Worm (Caenorhabditis elegans) whole organism, young adult: Measurements from ENCODE around the gene Y111B2A.1.

Experiments used
- B0035.1 ChIP-seq: sonication (generic microtip); optimal IDR thresholded peaks from 2 replicates; lab custom pipeline; 2016; ENCODE audit warnings: missing genetic modification characterization, mild to moderate bottlenecking, missing compliant biosample characterization, missing genotype, missing genetic modification reagents
- D2030.7 ChIP-seq: fragments of 200-800 bp; sonication (Bioruptor generic); IDR thresholded peaks from 2 replicates; pipeline ENCODE4 v1.3.6; 2022; ENCODE audit warnings: missing genetic modification reagents, missing genetic modification characterization, missing compliant biosample characterization
- F10E7.11 ChIP-seq: sonication (generic microtip); optimal IDR thresholded peaks from 2 replicates; lab custom pipeline; 2017; ENCODE audit warnings: mild to moderate bottlenecking, missing genetic modification characterization, moderate library complexity, missing compliant biosample characterization
- F39B2.1 ChIP-seq: fragments of 200-800 bp; sonication (Bioruptor generic); IDR thresholded peaks from 2 replicates; pipeline ENCODE4 v1.3.6; 2022; ENCODE audit warnings: missing genetic modification reagents, missing genetic modification characterization, missing compliant biosample characterization
- F49E8.2 ChIP-seq: sonication (generic microtip); optimal IDR thresholded peaks from 3 replicates; lab custom pipeline; 2017; ENCODE audit warnings: missing genetic modification characterization, mild to moderate bottlenecking, missing compliant biosample characterization, antibody characterized with exemption, moderate library complexity; ENCODE audit not compliant: insufficient read depth
- F57C9.4 ChIP-seq: sonication (generic microtip); optimal IDR thresholded peaks from 2 replicates; lab custom pipeline; 2017; ENCODE audit warnings: mild to moderate bottlenecking, missing genetic modification characterization, missing compliant biosample characterization
- K12H6.12 ChIP-seq: fragments of 200-800 bp; sonication (Bioruptor generic); optimal IDR thresholded peaks from 2 replicates; lab custom pipeline; 2018; ENCODE audit warnings: mild to moderate bottlenecking, missing genetic modification characterization, missing compliant biosample characterization
- Y53F4B.3 ChIP-seq: fragments of 200-800 bp; sonication (Bioruptor generic); IDR thresholded peaks from 2 replicates; pipeline ENCODE4 v1.3.6; 2022; ENCODE audit warnings: missing genetic modification reagents, missing genetic modification characterization, missing compliant biosample characterization
- Y56A3A.18 ChIP-seq: fragments of 200-800 bp; sonication (Bioruptor generic); IDR thresholded peaks from 2 replicates; pipeline ENCODE4 v1.3.6; 2022; ENCODE audit warnings: missing genetic modification reagents, missing genetic modification characterization, missing compliant biosample characterization
- Y79H2A.3 ChIP-seq: fragments of 200-800 bp; sonication (Bioruptor generic); conservative IDR thresholded peaks from 2 replicates; pipeline ENCODE4 v1.3.6; 2022; ENCODE audit warnings: missing genetic modification reagents, missing genetic modification characterization, missing compliant biosample characterization
- ZK185.1 ChIP-seq: sonication (generic microtip); optimal IDR thresholded peaks from 2 replicates; lab custom pipeline; 2016; ENCODE audit warnings: mild to moderate bottlenecking, missing genetic modification characterization, missing compliant biosample characterization; ENCODE audit not compliant: poor library complexity, severe bottlenecking
- aptf-2 ChIP-seq: fragments of 200-800 bp; sonication (Bioruptor generic); conservative IDR thresholded peaks from 2 replicates; pipeline ENCODE4 v1.3.6; 2022; ENCODE audit warnings: missing genetic modification reagents, missing genetic modification characterization, missing compliant biosample characterization
- athp-1 ChIP-seq: sonication (generic microtip); optimal IDR thresholded peaks from 2 replicates; lab custom pipeline; 2017; ENCODE audit warnings: mild to moderate bottlenecking, missing genetic modification characterization, missing compliant biosample characterization
- attf-3 ChIP-seq: fragments of 200-800 bp; sonication (Bioruptor generic); conservative IDR thresholded peaks from 2 replicates; pipeline ENCODE4 v1.3.6; 2022; ENCODE audit warnings: missing genetic modification reagents, missing genetic modification characterization, missing compliant biosample characterization
- bed-1 ChIP-seq: fragments of 200-800 bp; sonication (Bioruptor generic); IDR thresholded peaks from 2 replicates; pipeline ENCODE4 v1.3.6; 2022; ENCODE audit warnings: missing genetic modification reagents, missing genetic modification characterization, missing compliant biosample characterization
- bed-2 ChIP-seq: fragments of 200-800 bp; sonication (Bioruptor generic); IDR thresholded peaks from 2 replicates; pipeline ENCODE4 v1.3.6; 2022; ENCODE audit warnings: missing genetic modification reagents, missing genetic modification characterization, missing compliant biosample characterization
- cebp-1 ChIP-seq, 2 experiments: fragments of 200-800 bp in 1 of 2; sonication (Bioruptor generic) in 1 of 2; sonication (generic microtip) in 1 of 2; IDR thresholded peaks in 1 of 2; optimal IDR thresholded peaks in 1 of 2; 2 replicates each; pipeline versions ENCODE4 v1.3.6 to Lab custom; 2017 to 2022; ENCODE audit warnings: missing compliant biosample characterization in 2 of 2, missing genetic modification characterization in 2 of 2, mild to moderate bottlenecking in 1 of 2, missing genetic modification reagents in 1 of 2, moderate library complexity in 1 of 2
- cebp-2 ChIP-seq: fragments of 200-800 bp; sonication (Bioruptor generic); IDR thresholded peaks from 2 replicates; pipeline ENCODE4 v1.3.6; 2022; ENCODE audit warnings: missing genetic modification characterization, missing compliant biosample characterization
- ceh-100 ChIP-seq: fragments of 200-800 bp; sonication (Bioruptor generic); IDR thresholded peaks from 2 replicates; pipeline ENCODE4 v1.3.6; 2022; ENCODE audit warnings: missing genetic modification reagents, missing genetic modification characterization, missing compliant biosample characterization
- ceh-58 ChIP-seq: fragments of 200-800 bp; sonication (Bioruptor generic); IDR thresholded peaks from 2 replicates; pipeline ENCODE4 v1.3.6; 2022; ENCODE audit warnings: missing genetic modification characterization, missing compliant biosample characterization
- ceh-91 ChIP-seq: fragments of 200-800 bp; sonication (Bioruptor generic); IDR thresholded peaks from 2 replicates; pipeline ENCODE4 v1.3.6; 2022; ENCODE audit warnings: missing genetic modification reagents, missing genetic modification characterization, missing compliant biosample characterization
- dox-1 ChIP-seq: fragments of 200-800 bp; sonication (Bioruptor generic); IDR thresholded peaks from 2 replicates; pipeline ENCODE4 v1.3.6; 2022; ENCODE audit warnings: missing genetic modification reagents, missing genetic modification characterization, missing compliant biosample characterization
- efl-1 ChIP-seq: fragments of 150-350 bp; optimal IDR thresholded peaks from 2 replicates; lab custom pipeline; 2014; ENCODE audit warnings: missing biosample characterization, missing genetic modification reagents, missing genetic modification characterization
- egrh-3 ChIP-seq: fragments of 200-800 bp; sonication (Bioruptor generic); IDR thresholded peaks from 2 replicates; pipeline ENCODE4 v1.3.6; 2022; ENCODE audit warnings: missing genetic modification reagents, missing genetic modification characterization, missing compliant biosample characterization
- ekl-4 ChIP-seq: fragments of 200-800 bp; sonication (Bioruptor generic); IDR thresholded peaks from 2 replicates; pipeline ENCODE4 v1.3.6; 2022; ENCODE audit warnings: missing genetic modification reagents, missing genetic modification characterization, missing compliant biosample characterization
- gei-17 ChIP-seq: fragments of 200-800 bp; sonication (Bioruptor generic); optimal IDR thresholded peaks from 2 replicates; lab custom pipeline; 2018; ENCODE audit warnings: mild to moderate bottlenecking, missing genetic modification characterization, missing compliant biosample characterization
- hmg-1.2 ChIP-seq: fragments of 200-800 bp; sonication (Bioruptor generic); IDR thresholded peaks from 2 replicates; pipeline ENCODE4 v1.3.6; 2022; ENCODE audit warnings: missing genetic modification reagents, missing genetic modification characterization, missing compliant biosample characterization
- lag-1 ChIP-seq: fragments of 200-800 bp; sonication (Bioruptor generic); IDR thresholded peaks from 2 replicates; pipeline ENCODE4 v1.3.6; 2022; ENCODE audit warnings: missing genetic modification reagents, missing genetic modification characterization, missing compliant biosample characterization
- lin-35 ChIP-seq, 3 experiments: fragments of 150-350 bp in 2 of 3; sonication (generic microtip) in 1 of 3; optimal IDR thresholded peaks; 2 replicates each; lab custom pipeline; 2014 to 2018; ENCODE audit warnings: missing biosample characterization in 3 of 3, missing genetic modification characterization in 3 of 3, missing genetic modification reagents in 3 of 3
- lin-54 ChIP-seq: fragments of 200-800 bp; sonication (Bioruptor generic); optimal IDR thresholded peaks from 2 replicates; lab custom pipeline; 2018; ENCODE audit warnings: mild to moderate bottlenecking, missing genetic modification characterization, missing compliant biosample characterization
- lsl-1 ChIP-seq: fragments of 200-800 bp; sonication (Bioruptor generic); optimal IDR thresholded peaks from 2 replicates; lab custom pipeline; 2018; ENCODE audit warnings: mild to moderate bottlenecking, missing genetic modification characterization, moderate library complexity, missing compliant biosample characterization
- mcd-1 ChIP-seq: fragments of 200-800 bp; sonication (Bioruptor generic); IDR thresholded peaks from 2 replicates; pipeline ENCODE4 v1.3.6; 2022; ENCODE audit warnings: missing genetic modification reagents, missing genetic modification characterization, missing compliant biosample characterization
- mel-28 ChIP-seq: sonication (generic microtip); optimal IDR thresholded peaks from 2 replicates; lab custom pipeline; 2016; ENCODE audit warnings: borderline replicate concordance, mild to moderate bottlenecking, missing genetic modification characterization, missing compliant biosample characterization
- nfya-2 ChIP-seq: fragments of 200-800 bp; sonication (Bioruptor generic); IDR thresholded peaks from 2 replicates; pipeline ENCODE4 v1.3.6; 2022; ENCODE audit warnings: missing genetic modification reagents, missing genetic modification characterization, missing compliant biosample characterization
- nhr-90 ChIP-seq: sonication (generic microtip); optimal IDR thresholded peaks from 2 replicates; lab custom pipeline; 2016; ENCODE audit warnings: missing genotype, mild to moderate bottlenecking, missing genetic modification characterization, missing compliant biosample characterization
- rec-8 ChIP-seq, 2 experiments: sonication (generic microtip); optimal IDR thresholded peaks; 2 replicates each; lab custom pipeline; 2016; ENCODE audit warnings: mild to moderate bottlenecking in 2 of 2, missing genetic modification characterization in 2 of 2, missing genetic modification reagents in 2 of 2, missing genotype in 2 of 2, missing biosample characterization in 1 of 2, missing compliant biosample characterization in 1 of 2, moderate library complexity in 1 of 2
- rpc-1 ChIP-seq, 2 experiments: fragments of 150-350 bp in 1 of 2; sonication (generic microtip) in 1 of 2; optimal IDR thresholded peaks; 2 replicates each; lab custom pipeline; 2014 to 2018; ENCODE audit warnings: missing biosample characterization in 1 of 2, missing genetic modification characterization in 1 of 2, missing genetic modification reagents in 1 of 2, missing genotype in 1 of 2
- sea-2 ChIP-seq: fragments of 200-800 bp; sonication (Bioruptor generic); IDR thresholded peaks from 2 replicates; pipeline ENCODE4 v1.3.6; 2022; ENCODE audit warnings: missing genetic modification characterization, missing compliant biosample characterization
- snpc-4 ChIP-seq, 5 experiments: fragments of 150-350 bp in 1 of 5; sonication (generic microtip) in 4 of 5; optimal IDR thresholded peaks; 2 replicates each; lab custom pipeline; 2014 to 2018; ENCODE audit warnings: missing genetic modification characterization in 5 of 5, missing biosample characterization in 3 of 5, antibody characterized with exemption in 2 of 5, mild to moderate bottlenecking in 2 of 5, missing compliant biosample characterization in 2 of 5, missing genotype in 2 of 5, moderate library complexity in 2 of 5, missing genetic modification reagents in 1 of 5
- somi-1 ChIP-seq: fragments of 200-800 bp; sonication (Bioruptor generic); optimal IDR thresholded peaks from 2 replicates; lab custom pipeline; 2018; ENCODE audit warnings: mild to moderate bottlenecking, missing genetic modification characterization, missing compliant biosample characterization
- tlf-1 ChIP-seq: fragments of 200-800 bp; sonication (Bioruptor generic); optimal IDR thresholded peaks from 2 replicates; lab custom pipeline; 2018; ENCODE audit warnings: mild to moderate bottlenecking, missing genetic modification characterization, missing compliant biosample characterization
- xnd-1 ChIP-seq: sonication (generic microtip); optimal IDR thresholded peaks from 2 replicates; lab custom pipeline; 2016; ENCODE audit warnings: missing genotype, missing genetic modification reagents, missing genetic modification characterization, missing compliant biosample characterization
- zfh-2 ChIP-seq: fragments of 200-800 bp; sonication (Bioruptor generic); conservative IDR thresholded peaks from 2 replicates; pipeline ENCODE4 v1.3.6; 2022; ENCODE audit warnings: missing genetic modification reagents, missing genetic modification characterization, missing compliant biosample characterization
- ztf-26 ChIP-seq: sonication (generic microtip); optimal IDR thresholded peaks from 2 replicates; lab custom pipeline; 2017; ENCODE audit warnings: missing genetic modification characterization, missing compliant biosample characterization
- ztf-3 ChIP-seq: fragments of 200-800 bp; sonication (Bioruptor generic); optimal IDR thresholded peaks from 2 replicates; lab custom pipeline; 2018; ENCODE audit warnings: mild to moderate bottlenecking, missing genetic modification characterization, missing compliant biosample characterization

Y111B2A.1 gene

DNA sequence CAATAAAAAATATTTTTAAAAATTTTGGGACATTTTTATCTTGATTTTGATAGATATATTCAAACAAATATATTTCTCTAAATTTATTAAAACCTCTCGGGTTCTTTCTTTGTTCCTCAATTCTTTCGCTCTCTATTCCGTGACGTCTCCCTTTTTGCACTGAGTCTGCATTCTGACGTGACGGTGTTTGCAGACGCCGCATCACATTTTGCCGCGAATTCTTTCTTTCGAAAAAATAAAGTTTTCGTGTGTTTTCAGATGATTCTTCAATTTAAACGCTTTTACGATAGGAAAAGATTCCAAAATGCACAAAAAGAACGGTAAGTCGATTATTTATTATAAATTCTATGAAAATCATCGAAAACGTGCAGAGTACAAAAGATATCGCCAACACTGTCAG lies 32.6 kb upstream of the Y111B2A.1 start (continued):
- no peak for TF ChIP-seq ceh-58 (GFP tag; lab: Robert Waterston, UW)
- TF ChIP-seq rec-8 (tag; optimal IDR thresholded peaks at IDR 0.05; lab: Kevin White, UChicago) = no peak
- no peak for TF ChIP-seq B0035.1 (tag; lab: Kevin White, UChicago)
- peak; percentile 5 for TF ChIP-seq lsl-1
- no peak for TF ChIP-seq zfh-2 (GFP tag; lab: Robert Waterston, UW)
- TF ChIP-seq ceh-100 = peak; percentile 37; the same call in 1 of the 2 replicates
- TF ChIP-seq egrh-3 = no peak
- TF ChIP-seq F39B2.1 (GFP tag; lab: Robert Waterston, UW) = no peak
- 0 out of 2 replicates have a peak, but pooled peaks have one; percentile 15 for TF ChIP-seq hmg-1.2 (GFP tag; lab: Robert Waterston, UW)
- no peak for TF ChIP-seq ztf-3 (GFP tag; lab: Kevin White, UChicago)
- peak in 1 of 3 experiments; percentile 60 for TF ChIP-seq lin-35 (GFP tag; optimal IDR thresholded peaks at IDR 0.05; lab: Kevin White, UChicago)
- TF ChIP-seq snpc-4 (GFP tag; optimal IDR thresholded peaks at IDR 0.05; lab: Kevin White, UChicago) = no peak
- peak in 1 of 4 experiments; percentile 17 for TF ChIP-seq snpc-4 (tag; optimal IDR thresholded peaks at IDR 0.05; lab: Kevin White, UChicago)
- no peak for TF ChIP-seq nfya-2
- no peak for TF ChIP-seq dox-1 (GFP tag; lab: Robert Waterston, UW)
- TF ChIP-seq bed-1 (GFP tag; lab: Robert Waterston, UW) = no peak
- no peak for TF ChIP-seq lag-1
- TF ChIP-seq K12H6.12 (tag; lab: Kevin White, UChicago) = no peak
- TF ChIP-seq ceh-91 = no peak
- no peak for TF ChIP-seq sea-2
- TF ChIP-seq bed-2 (GFP tag; lab: Robert Waterston, UW) = no peak
- no peak for TF ChIP-seq ztf-26 (tag; lab: Kevin White, UChicago)
- TF ChIP-seq F57C9.4 (tag; lab: Kevin White, UChicago) = no peak
- TF ChIP-seq athp-1 = no peak
- no peak for TF ChIP-seq mel-28 (tag; lab: Kevin White, UChicago)
- TF ChIP-seq Y53F4B.3 (GFP tag; lab: Robert Waterston, UW) = no peak
- 0 out of 2 replicates have a peak, but pooled peaks have one; percentile 40 for TF ChIP-seq mcd-1 (GFP tag; lab: Robert Waterston, UW)
- no peak for TF ChIP-seq somi-1 (GFP tag; lab: Kevin White, UChicago)
- TF ChIP-seq F10E7.11 (tag; lab: Kevin White, UChicago) = no peak
- no peak for TF ChIP-seq tlf-1 (GFP tag; lab: Kevin White, UChicago)
- TF ChIP-seq ekl-4 (GFP tag; lab: Robert Waterston, UW) = no peak
- no peak for TF ChIP-seq nhr-90
- peak; percentile 64 for TF ChIP-seq efl-1 (GFP tag; lab: Kevin White, UChicago)
- TF ChIP-seq attf-3 (GFP tag; lab: Robert Waterston, UW) = no peak
- TF ChIP-seq D2030.7 (GFP tag; lab: Robert Waterston, UW) = no peak
- no peak for TF ChIP-seq cebp-2 (GFP tag; lab: Robert Waterston, UW)
- no peak for TF ChIP-seq Y79H2A.3 (GFP tag; lab: Robert Waterston, UW)
- TF ChIP-seq Y56A3A.18 (GFP tag; lab: Robert Waterston, UW) = no peak
- peak; percentile 50 for TF ChIP-seq lin-54 (GFP tag; lab: Kevin White, UChicago)
- TF ChIP-seq ZK185.1 (tag; lab: Kevin White, UChicago) = no peak
- TF ChIP-seq rpc-1 (optimal IDR thresholded peaks at IDR 0.05; lab: Kevin White, UChicago) = no peak
- TF ChIP-seq rpc-1 (tag; optimal IDR thresholded peaks at IDR 0.05; lab: Kevin White, UChicago) = no peak
- no peak for TF ChIP-seq xnd-1 (tag; lab: Kevin White, UChicago)
- TF ChIP-seq gei-17 (GFP tag; lab: Kevin White, UChicago) = no peak
- no peak for TF ChIP-seq cebp-1 (GFP tag; IDR thresholded peaks at IDR 0.05; lab: Robert Waterston, UW)
- TF ChIP-seq cebp-1 (tag; optimal IDR thresholded peaks at IDR 0.05; lab: Kevin White, UChicago) = peak; percentile 38
- TF ChIP-seq F49E8.2 (tag; lab: Kevin White, UChicago) = no peak
- TF ChIP-seq aptf-2 = no peak
